Fruit fly (Drosophila melanogaster): ENCODE results near the gene CG12481.

Gene CG12481

dm6 chrX:14169068-14169642 lies 17.9 kb upstream of the CG12481 start, which contains the start of gene CG12480:
TSS of gene CG12480 (plus strand) at chrX:14169592.
- peak; percentile 6 for TF ChIP-seq exex (tag; optimal IDR thresholded peaks at IDR 0.05)
- TF ChIP-seq CG12071 (GFP tag; optimal IDR thresholded peaks at IDR 0.05): peak; percentile 30
- TF ChIP-seq Rfx (GFP tag; IDR thresholded peaks at IDR 0.05): peak; percentile 90
- peak; percentile 58; the same call in 1 of the 2 replicates for TF ChIP-seq CG14014 (GFP tag; IDR thresholded peaks at IDR 0.05)
- TF ChIP-seq rib (GFP tag; IDR thresholded peaks at IDR 0.05): 0 out of 2 replicates have a peak, but pooled peaks have one; percentile 55
- peak; percentile 30 for TF ChIP-seq CG10209 (GFP tag; optimal IDR thresholded peaks at IDR 0.05)
- no peak for TF ChIP-seq emc (GFP tag; optimal IDR thresholded peaks at IDR 0.05)
- peak; percentile 31 for TF ChIP-seq mirr (GFP tag; optimal IDR thresholded peaks at IDR 0.05)
- peak; percentile 43 for TF ChIP-seq CG6765 (GFP tag; optimal IDR thresholded peaks at IDR 0.05)
- peak; percentile 51 for TF ChIP-seq CG15514 (GFP tag; optimal IDR thresholded peaks at IDR 0.05)
- TF ChIP-seq nmo (GFP tag; optimal IDR thresholded peaks at IDR 0.05): peak; percentile 6
- TF ChIP-seq MESR4 (GFP tag; optimal IDR thresholded peaks at IDR 0.05): no peak
- peak; percentile 90 for TF ChIP-seq CG32532 (GFP tag; IDR thresholded peaks at IDR 0.05)
- peak; percentile 57 for TF ChIP-seq row (GFP tag; IDR thresholded peaks at IDR 0.05)
- no peak for TF ChIP-seq CG18262 (tag; optimal IDR thresholded peaks at IDR 0.05)
- peak; percentile 38 for TF ChIP-seq CG1233 (GFP tag; optimal IDR thresholded peaks at IDR 0.05)
- peak; percentile 32 for TF ChIP-seq Fer1 (GFP tag; optimal IDR thresholded peaks at IDR 0.05)
- TF ChIP-seq slou (GFP tag; optimal IDR thresholded peaks at IDR 0.05): peak; percentile 33
- TF ChIP-seq ranshi (GFP tag; IDR thresholded peaks at IDR 0.05): peak; percentile 55; the same call in 1 of the 2 replicates
- TF ChIP-seq al (GFP tag; IDR thresholded peaks at IDR 0.05): peak; percentile 82
- no peak for TF ChIP-seq Ssrp (tag; optimal IDR thresholded peaks at IDR 0.05)
- TF ChIP-seq CG14965 (GFP tag; optimal IDR thresholded peaks at IDR 0.05; ENCODE audit: borderline replicate concordance): no peak
- peak; percentile 3 for TF ChIP-seq bab2 (GFP tag; optimal IDR thresholded peaks at IDR 0.05)
- TF ChIP-seq CG17361 (GFP tag; IDR thresholded peaks at IDR 0.05): 0 out of 3 replicates have a peak, but pooled peaks have one; percentile 16
- TF ChIP-seq Trl (optimal IDR thresholded peaks at IDR 0.05): no peak
- TF ChIP-seq Trl (GFP tag; optimal IDR thresholded peaks at IDR 0.05): peak; percentile 4
- peak; percentile 60 for TF ChIP-seq BtbVII (GFP tag; optimal IDR thresholded peaks at IDR 0.05)
- peak; percentile 53; the same call in 1 of the 2 replicates for TF ChIP-seq sob (GFP tag; IDR thresholded peaks at IDR 0.05)
- peak; percentile 34 for TF ChIP-seq Ets65A (GFP tag)
- peak; percentile 64 for TF ChIP-seq Dip3 (GFP tag; optimal IDR thresholded peaks at IDR 0.05)
- TF ChIP-seq Vsx1 (GFP tag; optimal IDR thresholded peaks at IDR 0.05): no peak
- TF ChIP-seq Dbx (GFP tag; IDR thresholded peaks at IDR 0.05): peak; percentile 68; the same call in 1 of the 3 replicates
- peak; percentile 33 for TF ChIP-seq Hsf (GFP tag; optimal IDR thresholded peaks at IDR 0.05)
- TF ChIP-seq CG18619 (GFP tag; optimal IDR thresholded peaks at IDR 0.05): peak; percentile 51
- peak; percentile 32; the same call in 1 of the 2 replicates for TF ChIP-seq MBD-R2 (GFP tag; IDR thresholded peaks at IDR 0.05)
- peak; percentile 5 for TF ChIP-seq Chrac-16 (GFP tag; optimal IDR thresholded peaks at IDR 0.05)
- peak; percentile 66; the same call in 1 of the 2 replicates for TF ChIP-seq lmd (GFP tag; IDR thresholded peaks at IDR 0.05)
- TF ChIP-seq cas (GFP tag; IDR thresholded peaks at IDR 0.05): peak; percentile 54; the same call in 1 of the 2 replicates
- TF ChIP-seq CG7839 (tag; optimal IDR thresholded peaks at IDR 0.05): peak; percentile 68
- TF ChIP-seq CG6654 (GFP tag; optimal IDR thresholded peaks at IDR 0.05): no peak
- TF ChIP-seq CG3281 (GFP tag; optimal IDR thresholded peaks at IDR 0.05): peak; percentile 79
- peak; percentile 75 for TF ChIP-seq lilli (GFP tag; optimal IDR thresholded peaks at IDR 0.05)
- TF ChIP-seq dimm (GFP tag; IDR thresholded peaks at IDR 0.05): no peak
- peak; percentile 25 for TF ChIP-seq Deaf1 (tag; optimal IDR thresholded peaks at IDR 0.05)
- TF ChIP-seq abd-A (tag; optimal IDR thresholded peaks at IDR 0.05): peak; percentile 28
- TF ChIP-seq Xrp1 (GFP tag; IDR thresholded peaks at IDR 0.05): peak; percentile 32; the same call in 1 of the 2 replicates
- TF ChIP-seq pan (optimal IDR thresholded peaks at IDR 0.05): no peak
- TF ChIP-seq pan (GFP tag; optimal IDR thresholded peaks at IDR 0.05 in 1 of 2, IDR thresholded peaks at IDR 0.05 in 1 of 2): peak in 1 of 2 experiments; percentile 9
- TF ChIP-seq CG7963 (GFP tag; IDR thresholded peaks at IDR 0.05; ENCODE audit: partially characterized antibody): no peak
- peak; percentile 44 for TF ChIP-seq CG9727 (GFP tag; optimal IDR thresholded peaks at IDR 0.05)
- TF ChIP-seq CG6689 (GFP tag; IDR thresholded peaks at IDR 0.05): peak; percentile 48
